Fruit fly (Drosophila melanogaster) whole organism, embryonic: Measurements from ENCODE around the gene hd.

Experiments used
- Atf6 ChIP-seq: fragments of 200-800 bp; sonication (Bioruptor generic); IDR thresholded peaks from 2 replicates; pipeline ENCODE4 v1.3.6; 2022; ENCODE audit warnings: missing biosample characterization, missing genetic modification characterization
- CG10147 ChIP-seq: fragments of 200-800 bp; sonication (Bioruptor generic); optimal IDR thresholded peaks from 2 replicates; lab custom pipeline; 2019; ENCODE audit warnings: missing biosample characterization, mild to moderate bottlenecking, missing genetic modification characterization, moderate library complexity
- CG12219 ChIP-seq: fragments of 200-800 bp; sonication (Bioruptor generic); optimal IDR thresholded peaks from 3 replicates; lab custom pipeline; 2018; ENCODE audit warnings: missing biosample characterization, mild to moderate bottlenecking, missing genetic modification characterization
- CG12391 ChIP-seq: fragments of 200-800 bp; sonication (Bioruptor generic); optimal IDR thresholded peaks from 3 replicates; lab custom pipeline; 2018; ENCODE audit warnings: missing biosample characterization, mild to moderate bottlenecking, missing genetic modification characterization, moderate library complexity
- CG12942 ChIP-seq: fragments of 200-800 bp; sonication (Bioruptor generic); optimal IDR thresholded peaks from 3 replicates; lab custom pipeline; 2016; ENCODE audit warnings: missing biosample characterization, missing genetic modification characterization
- CG14710 ChIP-seq: fragments of 200-800 bp; sonication (Bioruptor generic); optimal IDR thresholded peaks from 3 replicates; lab custom pipeline; 2019; ENCODE audit warnings: missing biosample characterization, mild to moderate bottlenecking, missing genetic modification characterization, moderate library complexity
- CG15073 ChIP-seq: fragments of 200-800 bp; sonication (Bioruptor generic); optimal IDR thresholded peaks from 2 replicates; lab custom pipeline; 2016; ENCODE audit warnings: missing biosample characterization, missing genetic modification characterization
- CG17385 ChIP-seq: fragments of 200-800 bp; sonication (Bioruptor generic); optimal IDR thresholded peaks from 3 replicates; lab custom pipeline; 2018; ENCODE audit warnings: missing biosample characterization, mild to moderate bottlenecking, missing genetic modification characterization
- CG18599 ChIP-seq: fragments of 200-800 bp; sonication (Bioruptor generic); optimal IDR thresholded peaks from 3 replicates; lab custom pipeline; 2017; ENCODE audit warnings: missing biosample characterization, missing genetic modification characterization, mild to moderate bottlenecking, moderate library complexity, missing genetic modification reagents
- CG30403 ChIP-seq: fragments of 200-800 bp; sonication (Bioruptor generic); optimal IDR thresholded peaks from 3 replicates; lab custom pipeline; 2016; ENCODE audit warnings: missing biosample characterization, missing genetic modification characterization
- CG32767 ChIP-seq: fragments of 200-800 bp; sonication (Bioruptor generic); IDR thresholded peaks from 2 replicates; pipeline ENCODE4 v1.3.6; 2022; ENCODE audit warnings: missing biosample characterization, missing genetic modification characterization
- CG33213 ChIP-seq: fragments of 200-800 bp; sonication (Bioruptor generic); optimal IDR thresholded peaks from 3 replicates; lab custom pipeline; 2016; ENCODE audit warnings: missing biosample characterization, missing genetic modification characterization
- CG33557 ChIP-seq: fragments of 200-800 bp; sonication (Bioruptor generic); optimal IDR thresholded peaks from 2 replicates; lab custom pipeline; 2019; ENCODE audit warnings: missing biosample characterization, mild to moderate bottlenecking, missing genetic modification characterization, moderate library complexity
- CG4328 ChIP-seq: fragments of 200-800 bp; sonication (Bioruptor generic); optimal IDR thresholded peaks from 3 replicates; lab custom pipeline; 2017; ENCODE audit warnings: missing biosample characterization, missing genetic modification reagents, missing genetic modification characterization
- CG4360 ChIP-seq: fragments of 200-800 bp; sonication (Bioruptor generic); IDR thresholded peaks from 2 replicates; pipeline ENCODE4 v1.3.6; 2022; ENCODE audit warnings: missing biosample characterization, missing genetic modification characterization
- CG6689 ChIP-seq: fragments of 200-800 bp; sonication (Bioruptor generic); IDR thresholded peaks from 2 replicates; pipeline ENCODE4 v1.3.6; 2022; ENCODE audit warnings: missing biosample characterization, missing genetic modification characterization
- CG7556 ChIP-seq: fragments of 200-800 bp; sonication (Bioruptor generic); optimal IDR thresholded peaks from 2 replicates; lab custom pipeline; 2017; ENCODE audit warnings: missing biosample characterization, mild to moderate bottlenecking, missing genetic modification characterization
- CG8281 ChIP-seq: fragments of 200-800 bp; sonication (Bioruptor generic); optimal IDR thresholded peaks from 2 replicates; lab custom pipeline; 2018; ENCODE audit warnings: missing biosample characterization, mild to moderate bottlenecking, missing genetic modification characterization, moderate library complexity
- CG8290 ChIP-seq, 3 experiments: fragments of 200-800 bp; sonication (Bioruptor generic); optimal IDR thresholded peaks; 2 replicates each; lab custom pipeline; 2016 to 2019; ENCODE audit warnings: missing biosample characterization in 3 of 3, missing genetic modification characterization in 3 of 3, mild to moderate bottlenecking in 2 of 3, moderate library complexity in 1 of 3
- CG8478 ChIP-seq: fragments of >200 bp; optimal IDR thresholded peaks from 2 replicates; lab custom pipeline; 2018
- Chrac-16 ChIP-seq: fragments of 200-800 bp; sonication (Bioruptor generic); optimal IDR thresholded peaks from 3 replicates; lab custom pipeline; 2016; ENCODE audit warnings: missing biosample characterization, missing genetic modification characterization
- CrebB ChIP-seq: fragments of 200-800 bp; sonication (Bioruptor generic); optimal IDR thresholded peaks from 3 replicates; lab custom pipeline; 2018; ENCODE audit warnings: missing biosample characterization, mild to moderate bottlenecking, missing genetic modification characterization
- Dad ChIP-seq: fragments of 200-800 bp; sonication (Bioruptor generic); optimal IDR thresholded peaks from 3 replicates; lab custom pipeline; 2016; ENCODE audit warnings: missing biosample characterization, missing genetic modification characterization
- Dll ChIP-seq: fragments of 200-800 bp; sonication (Bioruptor generic); IDR thresholded peaks from 4 replicates; pipeline ENCODE4 v1.3.6; 2022; ENCODE audit warnings: missing biosample characterization, missing genetic modification characterization; ENCODE audit not compliant: partially characterized antibody
- Eip74EF ChIP-seq, 2 experiments: fragments of 200-800 bp in 1 of 2; fragments of >200 bp in 1 of 2; sonication (Bioruptor generic) in 1 of 2; optimal IDR thresholded peaks; 2 replicates each; lab custom pipeline; 2017 to 2019; ENCODE audit warnings: missing biosample characterization in 2 of 2, missing genetic modification characterization in 2 of 2, mild to moderate bottlenecking in 1 of 2, moderate library complexity in 1 of 2
- HHEX ChIP-seq: fragments of 200-800 bp; sonication (Bioruptor generic); optimal IDR thresholded peaks from 3 replicates; lab custom pipeline; 2017; ENCODE audit warnings: missing biosample characterization, mild to moderate bottlenecking, missing genetic modification characterization, missing genetic modification reagents
- Hmx ChIP-seq: fragments of 200-800 bp; sonication (Bioruptor generic); optimal IDR thresholded peaks from 2 replicates; lab custom pipeline; 2016; ENCODE audit warnings: missing biosample characterization, missing genetic modification characterization
- Hr51 ChIP-seq, 2 experiments: fragments of 200-800 bp; sonication (Bioruptor generic); optimal IDR thresholded peaks; 2 replicates in 1 of 2; 3 replicates in 1 of 2; lab custom pipeline; 2016 to 2018; ENCODE audit warnings: missing biosample characterization in 2 of 2, missing genetic modification characterization in 2 of 2, mild to moderate bottlenecking in 1 of 2, moderate library complexity in 1 of 2
- Jarid2 ChIP-seq: fragments of 200-800 bp; sonication (Bioruptor generic); optimal IDR thresholded peaks from 3 replicates; lab custom pipeline; 2017; ENCODE audit warnings: mild to moderate bottlenecking, missing biosample characterization, missing genetic modification reagents, missing genetic modification characterization
- Opbp ChIP-seq: fragments of 200-800 bp; sonication (Bioruptor generic); IDR thresholded peaks from 3 replicates; pipeline ENCODE4 v1.3.6; 2022; ENCODE audit warnings: missing biosample characterization, missing genetic modification characterization; ENCODE audit not compliant: partially characterized antibody
- Rfx ChIP-seq: fragments of 200-800 bp; sonication (Bioruptor generic); IDR thresholded peaks from 2 replicates; pipeline ENCODE4 v1.3.6; 2022; ENCODE audit warnings: missing biosample characterization, missing genetic modification characterization
- Rx ChIP-seq: fragments of 200-800 bp; sonication (Bioruptor generic); IDR thresholded peaks from 2 replicates; pipeline ENCODE4 v1.3.6; 2022; ENCODE audit warnings: missing biosample characterization, missing genetic modification characterization
- Trl ChIP-seq, 3 experiments: fragments of >200 bp in 2 of 3; fragments of 200-800 bp in 1 of 3; sonication (Bioruptor generic) in 1 of 3; optimal IDR thresholded peaks; 2 replicates in 1 of 3; 3 replicates in 2 of 3; lab custom pipeline; 2016 to 2017; ENCODE audit warnings: missing biosample characterization in 1 of 3, missing genetic modification characterization in 1 of 3
- ap ChIP-seq: fragments of 200-800 bp; sonication (Bioruptor generic); IDR thresholded peaks from 2 replicates; pipeline ENCODE4 v1.3.6; 2022; ENCODE audit warnings: missing biosample characterization, missing genetic modification characterization
- danr ChIP-seq: fragments of 200-800 bp; sonication (Bioruptor generic); IDR thresholded peaks from 2 replicates; pipeline ENCODE4 v1.3.6; 2022; ENCODE audit warnings: missing biosample characterization, missing genetic modification characterization
- dimm ChIP-seq: fragments of 200-800 bp; sonication (Bioruptor generic); IDR thresholded peaks from 2 replicates; pipeline ENCODE4 v1.3.6; 2022; ENCODE audit warnings: missing biosample characterization, missing genetic modification characterization
- disco-r ChIP-seq: fragments of 200-800 bp; sonication (Bioruptor generic); optimal IDR thresholded peaks from 2 replicates; lab custom pipeline; 2016; ENCODE audit warnings: missing biosample characterization, missing genetic modification characterization
- gem ChIP-seq: fragments of 200-800 bp; sonication (Bioruptor generic); optimal IDR thresholded peaks from 2 replicates; lab custom pipeline; 2019; ENCODE audit warnings: missing biosample characterization, mild to moderate bottlenecking, missing genetic modification characterization, moderate library complexity
- grau ChIP-seq: fragments of 200-800 bp; optimal IDR thresholded peaks from 3 replicates; lab custom pipeline; 2019; ENCODE audit warnings: missing biosample characterization, mild to moderate bottlenecking, missing genetic modification characterization, moderate library complexity
- gro ChIP-seq: fragments of 200-800 bp; sonication (Bioruptor generic); optimal IDR thresholded peaks from 2 replicates; lab custom pipeline; 2016; ENCODE audit warnings: missing biosample characterization, missing genetic modification characterization
- jing ChIP-seq: fragments of 200-800 bp; sonication (Bioruptor generic); optimal IDR thresholded peaks from 2 replicates; lab custom pipeline; 2018; ENCODE audit warnings: missing biosample characterization, mild to moderate bottlenecking, missing genetic modification characterization
- otp ChIP-seq: fragments of 200-800 bp; sonication (Bioruptor generic); IDR thresholded peaks from 3 replicates; pipeline ENCODE4, ENCODE4 v1.3.6; 2022; ENCODE audit warnings: missing biosample characterization, missing genetic modification characterization
- schlank ChIP-seq: fragments of 200-800 bp; sonication (Bioruptor generic); optimal IDR thresholded peaks from 2 replicates; lab custom pipeline; 2018; ENCODE audit warnings: missing biosample characterization, mild to moderate bottlenecking, missing genetic modification characterization
- scrt ChIP-seq: fragments of 200-800 bp; sonication (Bioruptor generic); optimal IDR thresholded peaks from 2 replicates; lab custom pipeline; 2018; ENCODE audit warnings: missing biosample characterization, mild to moderate bottlenecking, missing genetic modification characterization, moderate library complexity
- sd ChIP-seq: fragments of 200-800 bp; sonication (Bioruptor generic); optimal IDR thresholded peaks from 3 replicates; lab custom pipeline; 2018; ENCODE audit warnings: missing biosample characterization, mild to moderate bottlenecking, missing genetic modification characterization, moderate library complexity
- shn ChIP-seq: fragments of 200-800 bp; sonication (Bioruptor generic); optimal IDR thresholded peaks from 3 replicates; lab custom pipeline; 2016; ENCODE audit warnings: missing biosample characterization, missing genetic modification characterization
- slbo ChIP-seq: fragments of 200-800 bp; sonication (Bioruptor generic); IDR thresholded peaks from 2 replicates; pipeline ENCODE4 v1.3.6; 2022; ENCODE audit warnings: missing biosample characterization, missing genetic modification characterization
- slp2 ChIP-seq: fragments of 200-800 bp; sonication (Bioruptor generic); optimal IDR thresholded peaks from 2 replicates; lab custom pipeline; 2016; ENCODE audit warnings: missing biosample characterization, missing genetic modification characterization
- unpg ChIP-seq: fragments of 200-800 bp; sonication (Bioruptor generic); optimal IDR thresholded peaks from 3 replicates; lab custom pipeline; 2018; ENCODE audit warnings: missing biosample characterization, mild to moderate bottlenecking, missing genetic modification characterization, moderate library complexity

The hd gene

DNA sequence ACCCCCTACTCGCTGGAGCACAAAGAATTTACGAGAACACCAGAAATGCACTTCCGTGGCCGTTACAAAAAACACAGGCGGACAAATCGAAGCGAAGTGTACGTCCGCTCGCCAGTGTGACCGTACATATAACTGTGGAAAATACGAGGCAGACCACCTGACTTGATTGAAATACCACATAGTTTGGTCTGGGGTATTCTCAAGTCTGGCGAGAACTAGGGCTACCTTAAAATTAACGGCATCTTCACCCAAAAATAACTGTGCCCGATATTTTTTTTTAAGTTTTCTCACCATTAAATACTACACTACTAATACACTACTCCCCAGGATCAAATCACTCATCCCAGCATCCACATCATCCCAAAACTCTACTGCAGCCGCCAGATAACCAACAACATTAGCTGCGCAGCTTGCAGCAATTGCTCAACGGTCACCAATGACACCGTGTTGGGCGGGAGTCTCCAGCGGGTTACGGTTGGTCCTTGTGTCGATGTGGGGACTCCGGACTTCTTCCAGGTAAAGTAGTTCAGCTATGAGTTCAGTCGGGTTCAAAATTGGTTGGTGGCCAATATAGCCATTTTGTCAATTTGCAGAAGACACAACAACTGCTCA, 6.5 kb downstream of the hd start, which contains the start of gene Cerk (continued):
- TF ChIP-seq Dad (GFP tag; lab: Kevin White, UChicago) (peak; percentile 42), unpg (GFP tag; lab: Kevin White, UChicago) (peak; percentile 23), slp2 (GFP tag; lab: Kevin White, UChicago) (no peak), dimm (GFP tag; lab: Robert Waterston, UW) (no peak), CG6689 (GFP tag; lab: Robert Waterston, UW) (no peak), CG4328 (GFP tag; lab: Kevin White, UChicago) (no peak), CrebB (tag; lab: Kevin White, UChicago) (peak; percentile 6), scrt (GFP tag; lab: Kevin White, UChicago) (no peak), CG12942 (peak; percentile 17), Atf6 (GFP tag; lab: Robert Waterston, UW) (no peak), CG8281 (tag; lab: Kevin White, UChicago) (no peak), CG33557 (no peak), gro (GFP tag; lab: Kevin White, UChicago) (peak; percentile 38), Hr51 (GFP tag; optimal IDR thresholded peaks at IDR 0.05; lab: Kevin White, UChicago) (peak; percentile 13 to 59), otp (GFP tag; lab: Robert Waterston, UW) (0 out of 3 replicates have a peak, but pooled peaks have one; percentile 33), grau (tag; lab: Kevin White, UChicago) (peak; percentile 31), Opbp (GFP tag; lab: Robert Waterston, UW) (peak; percentile 79), CG8478 (lab: Kevin White, UChicago) (no peak), schlank (tag; lab: Kevin White, UChicago) (no peak), CG12391 (peak; percentile 39), danr (no peak), Rfx (GFP tag; lab: Robert Waterston, UW) (peak; percentile 73), Chrac-16 (GFP tag; lab: Kevin White, UChicago) (peak; percentile 43), CG15073 (GFP tag; lab: Kevin White, UChicago) (no peak), CG10147 (GFP tag; lab: Kevin White, UChicago) (no peak), HHEX (GFP tag; lab: Kevin White, UChicago) (no peak), CG18599 (GFP tag; lab: Kevin White, UChicago) (peak; percentile 19), CG8290 (GFP tag; optimal IDR thresholded peaks at IDR 0.05; lab: Kevin White, UChicago) (peak; percentile 30), CG8290 (tag; optimal IDR thresholded peaks at IDR 0.05; lab: Kevin White, UChicago) (peak; percentile 28 to 86), CG14710 (tag; lab: Kevin White, UChicago) (peak; percentile 52), CG7556 (GFP tag; lab: Kevin White, UChicago) (no peak), ap (GFP tag; lab: Robert Waterston, UW) (no peak), Rx (no peak), Trl (optimal IDR thresholded peaks at IDR 0.05; lab: Kevin White, UChicago) (no peak), Trl (GFP tag; optimal IDR thresholded peaks at IDR 0.05; lab: Kevin White, UChicago) (peak; percentile 57), Hmx (GFP tag; lab: Kevin White, UChicago) (no peak), CG12219 (GFP tag; lab: Kevin White, UChicago) (no peak), jing (no peak), gem (tag; lab: Kevin White, UChicago) (peak; percentile 27), Jarid2 (peak; percentile 93), disco-r (GFP tag; lab: Kevin White, UChicago) (no peak), CG33213 (peak; percentile 73), Dll (GFP tag; lab: Robert Waterston, UW) (peak; percentile 58; the same call in 3 of the 4 replicates), sd (tag; lab: Kevin White, UChicago) (peak; percentile 41), CG4360 (peak; percentile 82), CG30403 (GFP tag; lab: Kevin White, UChicago) (peak; percentile 54), shn (peak; percentile 37), CG32767 (GFP tag; lab: Robert Waterston, UW) (no peak), slbo (GFP tag; lab: Robert Waterston, UW) (peak; percentile 62; the same call in 1 of the 2 replicates), CG17385 (GFP tag; lab: Kevin White, UChicago) (peak; percentile 36), Eip74EF (GFP tag; optimal IDR thresholded peaks at IDR 0.05; lab: Kevin White, UChicago) (peak in 1 of 2 experiments; percentile 66)
